Fruit fly (Drosophila melanogaster) whole organism, embryonic: ENCODE measurements around the gene CG3625.
A peak's percentile ranks its signal among the peaks of the same experiment; 100 is the strongest.

Experiments used
- Aef1 ChIP-seq: fragments of 200-800 bp; sonication (Bioruptor generic); IDR thresholded peaks from 3 replicates; pipeline ENCODE4 v1.3.6; 2022; ENCODE audit warnings: missing biosample characterization, missing genetic modification characterization
- Bgb ChIP-seq: fragments of 200-800 bp; sonication (Bioruptor generic); IDR thresholded peaks from 2 replicates; pipeline ENCODE4 v1.3.6; 2022; ENCODE audit warnings: missing biosample characterization, missing genetic modification characterization; ENCODE audit not compliant: partially characterized antibody
- Blimp-1 ChIP-seq: fragments of 200-800 bp; sonication (Bioruptor generic); optimal IDR thresholded peaks from 3 replicates; lab custom pipeline; 2018; ENCODE audit warnings: missing biosample characterization, missing genetic modification characterization, mild to moderate bottlenecking, moderate library complexity, missing genetic modification reagents
- CG1024 ChIP-seq: fragments of 200-800 bp; sonication (Bioruptor generic); IDR thresholded peaks from 2 replicates; pipeline ENCODE4 v1.3.6; 2022; ENCODE audit warnings: missing biosample characterization, missing genetic modification characterization
- CG11504 ChIP-seq: fragments of 200-800 bp; sonication (Bioruptor generic); optimal IDR thresholded peaks from 3 replicates; lab custom pipeline; 2019; ENCODE audit warnings: missing biosample characterization, mild to moderate bottlenecking, missing genetic modification characterization, moderate library complexity
- CG12299 ChIP-seq: fragments of 200-800 bp; sonication (Bioruptor generic); optimal IDR thresholded peaks from 2 replicates; lab custom pipeline; 2018; ENCODE audit warnings: missing biosample characterization, mild to moderate bottlenecking, missing genetic modification characterization
- CG12769 ChIP-seq: fragments of 200-800 bp; sonication (Bioruptor generic); optimal IDR thresholded peaks from 2 replicates; lab custom pipeline; 2019; ENCODE audit warnings: missing biosample characterization, mild to moderate bottlenecking, missing genetic modification characterization, moderate library complexity
- CG17385 ChIP-seq: fragments of 200-800 bp; sonication (Bioruptor generic); optimal IDR thresholded peaks from 3 replicates; lab custom pipeline; 2018; ENCODE audit warnings: missing biosample characterization, mild to moderate bottlenecking, missing genetic modification characterization
- CG18011 ChIP-seq: fragments of 200-800 bp; sonication (Bioruptor generic); optimal IDR thresholded peaks from 2 replicates; lab custom pipeline; 2017; ENCODE audit warnings: missing biosample characterization, missing genetic modification characterization, mild to moderate bottlenecking, moderate library complexity, missing genotype
- CG18262 ChIP-seq: fragments of 200-800 bp; optimal IDR thresholded peaks from 3 replicates; lab custom pipeline; 2019; ENCODE audit warnings: missing biosample characterization, mild to moderate bottlenecking, missing genetic modification characterization, moderate library complexity
- CG18619 ChIP-seq: fragments of 200-800 bp; sonication (Bioruptor generic); optimal IDR thresholded peaks from 3 replicates; lab custom pipeline; 2017; ENCODE audit warnings: missing biosample characterization, mild to moderate bottlenecking, missing genetic modification characterization
- CG2712 ChIP-seq: fragments of 200-800 bp; optimal IDR thresholded peaks from 3 replicates; lab custom pipeline; 2019; ENCODE audit warnings: missing biosample characterization, mild to moderate bottlenecking, missing genetic modification characterization, moderate library complexity
- CG30020 ChIP-seq: fragments of 200-800 bp; optimal IDR thresholded peaks from 2 replicates; lab custom pipeline; 2019; ENCODE audit warnings: missing biosample characterization, mild to moderate bottlenecking, missing genetic modification characterization, moderate library complexity
- CG34224 ChIP-seq: fragments of 200-800 bp; sonication (Bioruptor generic); IDR thresholded peaks from 3 replicates; pipeline ENCODE4 v1.3.6; 2022; ENCODE audit warnings: missing biosample characterization, missing genetic modification characterization; ENCODE audit not compliant: partially characterized antibody
- CG43689 ChIP-seq: fragments of 200-800 bp; sonication (Bioruptor generic); IDR thresholded peaks from 2 replicates; pipeline ENCODE4 v1.3.6; 2022; ENCODE audit warnings: missing biosample characterization, missing genetic modification characterization
- CG4617 ChIP-seq: fragments of 200-800 bp; sonication (Bioruptor generic); optimal IDR thresholded peaks from 3 replicates; lab custom pipeline; 2016; ENCODE audit warnings: missing biosample characterization, missing genetic modification characterization, borderline replicate concordance
- CG5953 ChIP-seq: fragments of 200-800 bp; sonication (Bioruptor generic); IDR thresholded peaks from 2 replicates; pipeline ENCODE4 v1.3.6; 2022; ENCODE audit warnings: missing biosample characterization, missing genetic modification characterization
- CG6813 ChIP-seq: fragments of 200-800 bp; sonication (Bioruptor generic); optimal IDR thresholded peaks from 2 replicates; lab custom pipeline; 2017; ENCODE audit warnings: missing biosample characterization, missing genetic modification characterization, mild to moderate bottlenecking, moderate library complexity, missing genetic modification reagents
- CG8478 ChIP-seq: fragments of >200 bp; optimal IDR thresholded peaks from 2 replicates; lab custom pipeline; 2018
- Dbx ChIP-seq: fragments of 200-800 bp; sonication (Bioruptor generic); IDR thresholded peaks from 3 replicates; pipeline ENCODE4 v1.3.6; 2022; ENCODE audit warnings: missing biosample characterization, missing genetic modification characterization
- Dek ChIP-seq: fragments of 200-800 bp; sonication (Bioruptor generic); optimal IDR thresholded peaks from 3 replicates; lab custom pipeline; 2019; ENCODE audit warnings: missing biosample characterization, mild to moderate bottlenecking, missing genetic modification characterization, moderate library complexity
- Dip3 ChIP-seq: fragments of 200-800 bp; sonication (Bioruptor generic); optimal IDR thresholded peaks from 3 replicates; lab custom pipeline; 2016; ENCODE audit warnings: missing biosample characterization, missing genetic modification characterization
- Drgx ChIP-seq: fragments of 200-800 bp; sonication (Bioruptor generic); IDR thresholded peaks from 2 replicates; pipeline ENCODE4 v1.3.6; 2022; ENCODE audit warnings: missing biosample characterization, missing genetic modification characterization
- Fer1 ChIP-seq: fragments of 200-800 bp; sonication (Bioruptor generic); optimal IDR thresholded peaks from 2 replicates; lab custom pipeline; 2017; ENCODE audit warnings: missing biosample characterization, mild to moderate bottlenecking, missing genetic modification characterization
- Gsc ChIP-seq: fragments of 200-800 bp; sonication (Bioruptor generic); IDR thresholded peaks from 2 replicates; pipeline ENCODE4 v1.3.6; 2022; ENCODE audit warnings: missing biosample characterization, missing genetic modification characterization
- Hr39 ChIP-seq: fragments of >200 bp; optimal IDR thresholded peaks from 2 replicates; lab custom pipeline; 2017
- Med ChIP-seq: fragments of 200-800 bp; sonication (Bioruptor generic); peaks from one replicate; lab custom pipeline; 2016; ENCODE audit warnings: missing biosample characterization, missing genetic modification characterization, mild to moderate bottlenecking, inconsistent platforms, moderate library complexity
- Nf-YB ChIP-seq: fragments of 200-800 bp; sonication (Bioruptor generic); optimal IDR thresholded peaks from 3 replicates; lab custom pipeline; 2019; ENCODE audit warnings: missing biosample characterization, mild to moderate bottlenecking, missing genetic modification characterization, moderate library complexity
- NfI ChIP-seq: fragments of 200-800 bp; sonication (Bioruptor generic); optimal IDR thresholded peaks from 3 replicates; lab custom pipeline; 2018; ENCODE audit warnings: missing biosample characterization, mild to moderate bottlenecking, missing genetic modification characterization, moderate library complexity
- Oaz ChIP-seq: fragments of 200-800 bp; sonication (Bioruptor generic); IDR thresholded peaks from 2 replicates; pipeline ENCODE4 v1.3.6; 2022; ENCODE audit warnings: missing biosample characterization, missing genetic modification characterization
- abd-A ChIP-seq: fragments of 200-800 bp; sonication (Bioruptor generic); optimal IDR thresholded peaks from 3 replicates; lab custom pipeline; 2019; ENCODE audit warnings: missing biosample characterization, mild to moderate bottlenecking, missing genetic modification characterization, moderate library complexity
- ap ChIP-seq: fragments of 200-800 bp; sonication (Bioruptor generic); IDR thresholded peaks from 2 replicates; pipeline ENCODE4 v1.3.6; 2022; ENCODE audit warnings: missing biosample characterization, missing genetic modification characterization
- bsh ChIP-seq, 2 experiments: fragments of 200-800 bp; sonication (Bioruptor generic); optimal IDR thresholded peaks; 2 replicates each; lab custom pipeline; 2017 to 2018; ENCODE audit warnings: mild to moderate bottlenecking in 2 of 2, missing biosample characterization in 2 of 2, missing genetic modification characterization in 2 of 2, moderate library complexity in 1 of 2
- ci ChIP-seq: fragments of 200-800 bp; sonication (Bioruptor generic); IDR thresholded peaks from 3 replicates; pipeline ENCODE4 v1.3.6; 2022; ENCODE audit warnings: missing biosample characterization, missing genetic modification characterization
- eve ChIP-seq, 2 experiments: fragments of >200 bp; optimal IDR thresholded peaks; 2 replicates each; lab custom pipeline; 2017; ENCODE audit warnings: missing biosample characterization in 2 of 2, missing genetic modification characterization in 2 of 2
- exex ChIP-seq: fragments of 200-800 bp; sonication (Bioruptor generic); optimal IDR thresholded peaks from 4 replicates; lab custom pipeline; 2018; ENCODE audit warnings: missing biosample characterization, mild to moderate bottlenecking, missing genetic modification characterization, moderate library complexity
- eyg ChIP-seq: fragments of 200-800 bp; sonication (Bioruptor generic); optimal IDR thresholded peaks from 3 replicates; lab custom pipeline; 2016; ENCODE audit warnings: missing biosample characterization, missing genetic modification characterization
- grau ChIP-seq: fragments of 200-800 bp; optimal IDR thresholded peaks from 3 replicates; lab custom pipeline; 2019; ENCODE audit warnings: missing biosample characterization, mild to moderate bottlenecking, missing genetic modification characterization, moderate library complexity
- gro ChIP-seq: fragments of 200-800 bp; sonication (Bioruptor generic); optimal IDR thresholded peaks from 2 replicates; lab custom pipeline; 2016; ENCODE audit warnings: missing biosample characterization, missing genetic modification characterization
- gt ChIP-seq: fragments of 200-800 bp; sonication (Bioruptor generic); IDR thresholded peaks from 2 replicates; pipeline ENCODE4 v1.3.6; 2022; ENCODE audit warnings: missing biosample characterization, missing genetic modification characterization
- her ChIP-seq: fragments of 200-800 bp; sonication (Bioruptor generic); optimal IDR thresholded peaks from 2 replicates; lab custom pipeline; 2016; ENCODE audit warnings: missing biosample characterization, missing genetic modification characterization
- jumu ChIP-seq: fragments of 200-800 bp; sonication (Bioruptor generic); optimal IDR thresholded peaks from 3 replicates; lab custom pipeline; 2016; ENCODE audit warnings: missing biosample characterization, missing genetic modification characterization
- psq ChIP-seq: fragments of 200-800 bp; sonication (Bioruptor generic); optimal IDR thresholded peaks from 2 replicates; lab custom pipeline; 2017; ENCODE audit warnings: missing biosample characterization, missing genetic modification characterization
- sisA ChIP-seq: fragments of 200-800 bp; sonication (Bioruptor generic); IDR thresholded peaks from 2 replicates; pipeline ENCODE4 v1.3.6; 2022; ENCODE audit warnings: missing biosample characterization, missing genetic modification characterization
- sna ChIP-seq: fragments of 200-800 bp; sonication (Bioruptor generic); IDR thresholded peaks from 2 replicates; pipeline ENCODE4 v1.3.6; 2022; ENCODE audit warnings: missing biosample characterization, missing genetic modification characterization; ENCODE audit not compliant: partially characterized antibody
- sob ChIP-seq: fragments of 200-800 bp; sonication (Bioruptor generic); IDR thresholded peaks from 2 replicates; pipeline ENCODE4 v1.3.6; 2022; ENCODE audit warnings: missing biosample characterization, missing genetic modification characterization
- tio ChIP-seq: fragments of 200-800 bp; sonication (Bioruptor generic); optimal IDR thresholded peaks from 2 replicates; lab custom pipeline; 2017; ENCODE audit warnings: missing biosample characterization, missing genetic modification characterization, inconsistent platforms
- unc-4 ChIP-seq: fragments of 200-800 bp; sonication (Bioruptor generic); IDR thresholded peaks from 2 replicates; pipeline ENCODE4 v1.3.6; 2022; ENCODE audit warnings: missing biosample characterization, missing genetic modification characterization; ENCODE audit not compliant: partially characterized antibody
- vfl ChIP-seq: fragments of 200-800 bp; sonication (Bioruptor generic); optimal IDR thresholded peaks from 2 replicates; lab custom pipeline; 2016; ENCODE audit warnings: missing biosample characterization, missing genetic modification characterization
- z ChIP-seq: fragments of 200-800 bp; sonication (Bioruptor generic); IDR thresholded peaks from 3 replicates; pipeline ENCODE4 v1.3.6; 2022; ENCODE audit warnings: missing biosample characterization, missing genetic modification characterization

Gene CG3625

dm6 chr2L:246656-247340, 44.8 kb downstream of the CG3625 start (continued):
- TF ChIP-seq vfl (no peak), Dip3 (GFP tag; lab: Kevin White, UChicago) (no peak), Bgb (GFP tag; lab: Robert Waterston, UW) (peak; percentile 23; the same call in 1 of the 2 replicates), Med (peak; percentile 67), bsh (GFP tag; optimal IDR thresholded peaks at IDR 0.05; lab: Kevin White, UChicago) (peak in 1 of 2 experiments; percentile 76), CG1024 (no peak), gt (no peak), her (no peak), exex (tag; lab: Kevin White, UChicago) (no peak), Hr39 (no peak), CG17385 (GFP tag; lab: Kevin White, UChicago) (peak; percentile 7), Gsc (no peak), CG8478 (lab: Kevin White, UChicago) (no peak), CG18262 (tag; lab: Kevin White, UChicago) (no peak), grau (tag; lab: Kevin White, UChicago) (no peak), CG5953 (GFP tag; lab: Robert Waterston, UW) (no peak), ap (GFP tag; lab: Robert Waterston, UW) (no peak), CG12769 (tag; lab: Kevin White, UChicago) (peak; percentile 52), unc-4 (peak; percentile 58), Drgx (GFP tag; lab: Robert Waterston, UW) (peak; percentile 75), CG2712 (tag; lab: Kevin White, UChicago) (peak; percentile 33), tio (GFP tag; lab: Kevin White, UChicago) (no peak), eyg (GFP tag; lab: Kevin White, UChicago) (no peak), Aef1 (GFP tag; lab: Robert Waterston, UW) (no peak), CG30020 (tag; lab: Kevin White, UChicago) (no peak), abd-A (tag; lab: Kevin White, UChicago) (peak; percentile 86), sob (no peak), Dek (no peak), ci (no peak), sna (GFP tag; lab: Robert Waterston, UW) (peak; percentile 57; the same call in 1 of the 2 replicates), CG4617 (GFP tag; lab: Kevin White, UChicago) (no peak), CG18619 (GFP tag; lab: Kevin White, UChicago) (no peak), Fer1 (GFP tag; lab: Kevin White, UChicago) (peak; percentile 33), gro (GFP tag; lab: Kevin White, UChicago) (peak; percentile 56), Blimp-1 (peak; percentile 9), Dbx (GFP tag; lab: Robert Waterston, UW) (no peak; the same call in 2 of the 3 replicates), CG43689 (GFP tag; lab: Robert Waterston, UW) (no peak), Nf-YB (GFP tag; lab: Kevin White, UChicago) (peak; percentile 30), CG18011 (no peak), psq (GFP tag; lab: Kevin White, UChicago) (peak; percentile 99), z (GFP tag; lab: Robert Waterston, UW) (0 out of 3 replicates have a peak, but pooled peaks have one; percentile 37), CG34224 (GFP tag; lab: Robert Waterston, UW) (peak; percentile 49; the same call in 2 of the 3 replicates), sisA (GFP tag; lab: Robert Waterston, UW) (no peak), CG11504 (tag; lab: Kevin White, UChicago) (no peak), CG6813 (GFP tag; lab: Kevin White, UChicago) (no peak), CG12299 (tag; lab: Kevin White, UChicago) (no peak), jumu (GFP tag; lab: Kevin White, UChicago) (no peak), Oaz (GFP tag; lab: Robert Waterston, UW) (no peak), eve (GFP tag; optimal IDR thresholded peaks at IDR 0.05; lab: Kevin White, UChicago) (no peak), NfI (GFP tag; lab: Kevin White, UChicago) (no peak)
